Worm (Caenorhabditis elegans): Measurements from ENCODE around the gene H08M01.1.

Gene H08M01.1

ce11 chrIV:13880803-13881202 lies 44.6 kb upstream of the H08M01.1 start:
- no peak for TF ChIP-seq odd-2 (tag; optimal IDR thresholded peaks at IDR 0.05)
- peak; percentile 76 for TF ChIP-seq hlh-30 (tag; optimal IDR thresholded peaks at IDR 0.05; ENCODE audit: insufficient read depth)

ce11 chrIV:13880370-13880769 lies 44.2 kb upstream of the H08M01.1 start:
- TF ChIP-seq unc-55 (GFP tag; optimal IDR thresholded peaks at IDR 0.05) (no peak), pha-4 (tag; optimal IDR thresholded peaks at IDR 0.05) (no peak), pag-3 (tag; optimal IDR thresholded peaks at IDR 0.05; ENCODE audit: borderline replicate concordance) (no peak), madf-2 (tag; optimal IDR thresholded peaks at IDR 0.05) (no peak), hlh-13 (GFP tag; optimal IDR thresholded peaks at IDR 0.05) (no peak), tbx-7 (tag; optimal IDR thresholded peaks at IDR 0.05) (no peak), C08G9.2 (tag; optimal IDR thresholded peaks at IDR 0.05) (no peak), npax-4 (tag; optimal IDR thresholded peaks at IDR 0.05) (no peak)

- no peak for TF ChIP-seq C08G9.2 (tag; optimal IDR thresholded peaks at IDR 0.05)
- no peak for TF ChIP-seq lim-6 (tag; optimal IDR thresholded peaks at IDR 0.05)
- no peak for TF ChIP-seq ets-4 (tag; optimal IDR thresholded peaks at IDR 0.05)
- TF ChIP-seq Y22D7AL.16 (tag; optimal IDR thresholded peaks at IDR 0.05) = no peak
- TF ChIP-seq pqm-1 (tag; optimal IDR thresholded peaks at IDR 0.05) = no peak
- TF ChIP-seq ceh-6 (GFP tag; optimal IDR thresholded peaks at IDR 0.05) = no peak
- no peak for TF ChIP-seq nhr-232 (tag; optimal IDR thresholded peaks at IDR 0.05)
- TF ChIP-seq fax-1 (tag; optimal IDR thresholded peaks at IDR 0.05) = no peak
- TF ChIP-seq fkh-6 (tag; optimal IDR thresholded peaks at IDR 0.05) = no peak
- TF ChIP-seq hlh-13 (GFP tag; optimal IDR thresholded peaks at IDR 0.05) = no peak
- TF ChIP-seq pat-9 (tag; optimal IDR thresholded peaks at IDR 0.05) = no peak
- TF ChIP-seq madf-2 (tag; optimal IDR thresholded peaks at IDR 0.05) = no peak
These were observed 43.7 kb upstream of the H08M01.1 start, which contains the start of gene B0513.4 for ce11 chrIV:13879851-13880250. B0513.4 (plus strand) TSS chrIV:13880151.

- TF ChIP-seq fkh-6 (tag; optimal IDR thresholded peaks at IDR 0.05) = no peak
- no peak for TF ChIP-seq elt-4 (tag; optimal IDR thresholded peaks at IDR 0.05)
- TF ChIP-seq C08G9.2 (tag; optimal IDR thresholded peaks at IDR 0.05) = no peak
- peak; percentile 64 for TF ChIP-seq nfya-1 (tag; optimal IDR thresholded peaks at IDR 0.05)
- TF ChIP-seq ama-1 (optimal IDR thresholded peaks at IDR 0.05) = no peak
- no peak for TF ChIP-seq madf-2 (tag; optimal IDR thresholded peaks at IDR 0.05)
These were observed 42.5 kb upstream of the H08M01.1 start for ce11 chrIV:13878738-13879137.

ce11 chrIV:13878123-13878522 lies 41.9 kb upstream of the H08M01.1 start:
- no peak for TF ChIP-seq ceh-30 (tag; optimal IDR thresholded peaks at IDR 0.05)
- TF ChIP-seq nfya-1 (tag; optimal IDR thresholded peaks at IDR 0.05) = peak; percentile 39

ce11 chrIV:13877707-13878106 lies 41.5 kb upstream of the H08M01.1 start:
- TF ChIP-seq sox-4 (tag; optimal IDR thresholded peaks at IDR 0.05) (no peak), ceh-14 (tag; optimal IDR thresholded peaks at IDR 0.05) (no peak), K09A11.1 (tag; optimal IDR thresholded peaks at IDR 0.05; ENCODE audit: insufficient read depth) (no peak), odd-2 (tag; optimal IDR thresholded peaks at IDR 0.05) (no peak), ref-2 (tag; optimal IDR thresholded peaks at IDR 0.05) (no peak), ahr-1 (tag; optimal IDR thresholded peaks at IDR 0.05) (no peak), C08G9.2 (tag; optimal IDR thresholded peaks at IDR 0.05) (no peak), ets-4 (tag; optimal IDR thresholded peaks at IDR 0.05) (no peak), ceh-9 (tag; optimal IDR thresholded peaks at IDR 0.05) (no peak), ceh-34 (tag; optimal IDR thresholded peaks at IDR 0.05) (no peak), hlh-8 (tag; optimal IDR thresholded peaks at IDR 0.05) (no peak), ceh-22 (tag; optimal IDR thresholded peaks at IDR 0.05) (no peak), pat-9 (tag; optimal IDR thresholded peaks at IDR 0.05) (no peak), ceh-19 (GFP tag; optimal IDR thresholded peaks at IDR 0.05) (no peak), unc-86 (tag; optimal IDR thresholded peaks at IDR 0.05) (no peak), unc-3 (GFP tag; conservative IDR thresholded peaks at IDR 0.05) (no peak), unc-3 (tag; optimal IDR thresholded peaks at IDR 0.05) (no peak), ceh-18 (tag; optimal IDR thresholded peaks at IDR 0.05) (peak; percentile 51), hlh-15 (tag; optimal IDR thresholded peaks at IDR 0.05) (no peak), Y22D7AL.16 (tag; optimal IDR thresholded peaks at IDR 0.05) (no peak), ttx-3 (tag; optimal IDR thresholded peaks at IDR 0.05) (no peak), pag-3 (tag; optimal IDR thresholded peaks at IDR 0.05; ENCODE audit: borderline replicate concordance) (no peak), sox-2 (GFP tag; IDR thresholded peaks at IDR 0.05) (no peak), rnt-1 (tag; optimal IDR thresholded peaks at IDR 0.05) (no peak), dmd-4 (tag; optimal IDR thresholded peaks at IDR 0.05; ENCODE audit: borderline replicate concordance) (no peak), unc-42 (tag; optimal IDR thresholded peaks at IDR 0.05) (peak; percentile 59), fkh-10 (GFP tag; optimal IDR thresholded peaks at IDR 0.05) (no peak)

Data from whole organism, late embryonic.